Fruit fly (Drosophila melanogaster): Measurements from ENCODE around the gene CG42788.

The CG42788 gene

dm6 chr3R:15128646-15129429, 2.9 kb downstream of the CG42788 start (continued):
- peak; percentile 80 for TF ChIP-seq rib (GFP tag; IDR thresholded peaks at IDR 0.05)
- peak; percentile 13 for TF ChIP-seq CG10267 (tag; optimal IDR thresholded peaks at IDR 0.05)
- TF ChIP-seq ase (GFP tag; IDR thresholded peaks at IDR 0.05), result 0 out of 3 replicates have a peak, but pooled peaks have one; percentile 4
- no peak for TF ChIP-seq Lim3 (GFP tag; IDR thresholded peaks at IDR 0.05)
- no peak for TF ChIP-seq hth (optimal IDR thresholded peaks at IDR 0.05)
- peak; percentile 58 for TF ChIP-seq CG3281 (GFP tag; optimal IDR thresholded peaks at IDR 0.05)
- no peak for TF ChIP-seq btn (GFP tag; optimal IDR thresholded peaks at IDR 0.05)
- no peak for TF ChIP-seq Deaf1 (tag; optimal IDR thresholded peaks at IDR 0.05)
- TF ChIP-seq CG12219 (GFP tag; optimal IDR thresholded peaks at IDR 0.05), result no peak
- TF ChIP-seq CG11504 (tag; optimal IDR thresholded peaks at IDR 0.05), result peak; percentile 72
- TF ChIP-seq Dip3 (GFP tag; optimal IDR thresholded peaks at IDR 0.05), result no peak
- TF ChIP-seq Dip2 (GFP tag; IDR thresholded peaks at IDR 0.05), result no peak
- no peak for TF ChIP-seq CG4404 (GFP tag; IDR thresholded peaks at IDR 0.05)
- no peak for TF ChIP-seq vnd (GFP tag; IDR thresholded peaks at IDR 0.05; ENCODE audit: partially characterized antibody)
- TF ChIP-seq Opbp (GFP tag; IDR thresholded peaks at IDR 0.05; ENCODE audit: partially characterized antibody), result no peak
- TF ChIP-seq Hr39 (optimal IDR thresholded peaks at IDR 0.05), result no peak
- no peak for TF ChIP-seq salm (tag; optimal IDR thresholded peaks at IDR 0.05)
- no peak for TF ChIP-seq ab (GFP tag; optimal IDR thresholded peaks at IDR 0.05)
- TF ChIP-seq Mes4 (GFP tag; optimal IDR thresholded peaks at IDR 0.05), result no peak
- TF ChIP-seq HLH4C (GFP tag; IDR thresholded peaks at IDR 0.05; ENCODE audit: partially characterized antibody), result no peak
- TF ChIP-seq Hmr (GFP tag; optimal IDR thresholded peaks at IDR 0.05), result peak; percentile 71
- TF ChIP-seq CG3726 (GFP tag; IDR thresholded peaks at IDR 0.05), result peak; percentile 17; the same call in 1 of the 3 replicates
- TF ChIP-seq CG1529 (GFP tag; optimal IDR thresholded peaks at IDR 0.05), result no peak
- TF ChIP-seq Tbp (GFP tag; optimal IDR thresholded peaks at IDR 0.05), result no peak
- TF ChIP-seq br (optimal IDR thresholded peaks at IDR 0.05), result no peak
- TF ChIP-seq CG12236 (GFP tag; optimal IDR thresholded peaks at IDR 0.05), result no peak
- TF ChIP-seq CG8089 (GFP tag; optimal IDR thresholded peaks at IDR 0.05), result no peak
- TF ChIP-seq bcd (GFP tag; optimal IDR thresholded peaks at IDR 0.05), result peak; percentile 47
- peak; percentile 40 for TF ChIP-seq Abd-B (GFP tag; optimal IDR thresholded peaks at IDR 0.05)
- peak; percentile 55 for TF ChIP-seq ATbp (GFP tag; optimal IDR thresholded peaks at IDR 0.05)
- no peak for TF ChIP-seq amos (GFP tag; IDR thresholded peaks at IDR 0.05; ENCODE audit: partially characterized antibody)
- TF ChIP-seq pzg (GFP tag; optimal IDR thresholded peaks at IDR 0.05), result no peak
- no peak for TF ChIP-seq NC2α (GFP tag; optimal IDR thresholded peaks at IDR 0.05)
- peak; percentile 6 for TF ChIP-seq Jarid2 (GFP tag; optimal IDR thresholded peaks at IDR 0.05)
- peak; percentile 33 for TF ChIP-seq CG10543 (GFP tag; optimal IDR thresholded peaks at IDR 0.05)
- TF ChIP-seq Mrtf (GFP tag; IDR thresholded peaks at IDR 0.05), result no peak
- TF ChIP-seq pum (GFP tag; optimal IDR thresholded peaks at IDR 0.05), result no peak
- TF ChIP-seq CG13296 (GFP tag; optimal IDR thresholded peaks at IDR 0.05), result peak; percentile 26
- TF ChIP-seq CG34422 (GFP tag; IDR thresholded peaks at IDR 0.05), result no peak
- peak; percentile 29 for TF ChIP-seq org-1 (GFP tag; optimal IDR thresholded peaks at IDR 0.05)
- 0 out of 2 replicates have a peak, but pooled peaks have one; percentile 6 for TF ChIP-seq Nf-YA (GFP tag; IDR thresholded peaks at IDR 0.05)
- no peak for TF ChIP-seq CG34224 (GFP tag; IDR thresholded peaks at IDR 0.05; ENCODE audit: partially characterized antibody)
- peak; percentile 47; the same call in 1 of the 2 replicates for TF ChIP-seq klu (GFP tag; IDR thresholded peaks at IDR 0.05)
- no peak for TF ChIP-seq CG18011 (GFP tag; optimal IDR thresholded peaks at IDR 0.05)
- TF ChIP-seq CG12104 (GFP tag; optimal IDR thresholded peaks at IDR 0.05), result no peak
- no peak for TF ChIP-seq Bteb2 (GFP tag; optimal IDR thresholded peaks at IDR 0.05)
- TF ChIP-seq CG33557 (GFP tag; optimal IDR thresholded peaks at IDR 0.05), result no peak
- no peak for TF ChIP-seq CG3847 (GFP tag; IDR thresholded peaks at IDR 0.05)
- no peak for TF ChIP-seq gsb-n (tag; optimal IDR thresholded peaks at IDR 0.05)
- no peak for TF ChIP-seq CG14965 (GFP tag; optimal IDR thresholded peaks at IDR 0.05; ENCODE audit: borderline replicate concordance)
